Fruit fly (Drosophila melanogaster) whole organism, embryonic: Measurements from ENCODE around the gene CG12379.

Experiments
- Bgb ChIP-seq: fragments of 200-800 bp; sonication (Bioruptor generic); IDR thresholded peaks from 2 replicates; pipeline ENCODE4 v1.3.6; 2022; ENCODE audit warnings: missing biosample characterization, missing genetic modification characterization; ENCODE audit not compliant: partially characterized antibody
- CG10147 ChIP-seq: fragments of 200-800 bp; sonication (Bioruptor generic); optimal IDR thresholded peaks from 2 replicates; lab custom pipeline; 2019; ENCODE audit warnings: missing biosample characterization, mild to moderate bottlenecking, missing genetic modification characterization, moderate library complexity
- CG1024 ChIP-seq: fragments of 200-800 bp; sonication (Bioruptor generic); IDR thresholded peaks from 2 replicates; pipeline ENCODE4 v1.3.6; 2022; ENCODE audit warnings: missing biosample characterization, missing genetic modification characterization
- CG11695 ChIP-seq: fragments of 200-800 bp; sonication (Bioruptor generic); IDR thresholded peaks from 3 replicates; pipeline ENCODE4 v1.3.6; 2022; ENCODE audit warnings: missing biosample characterization, missing genetic modification characterization
- CG11723 ChIP-seq: fragments of 200-800 bp; sonication (Bioruptor generic); optimal IDR thresholded peaks from 2 replicates; lab custom pipeline; 2017; ENCODE audit warnings: missing biosample characterization, mild to moderate bottlenecking, missing genetic modification characterization
- CG12219 ChIP-seq: fragments of 200-800 bp; sonication (Bioruptor generic); optimal IDR thresholded peaks from 3 replicates; lab custom pipeline; 2018; ENCODE audit warnings: missing biosample characterization, mild to moderate bottlenecking, missing genetic modification characterization
- CG13296 ChIP-seq: fragments of 200-800 bp; sonication (Bioruptor generic); optimal IDR thresholded peaks from 3 replicates; lab custom pipeline; 2018; ENCODE audit warnings: missing biosample characterization, mild to moderate bottlenecking, missing genetic modification characterization
- CG14667 ChIP-seq: fragments of 200-800 bp; sonication (Bioruptor generic); IDR thresholded peaks from 2 replicates; pipeline ENCODE4 v1.3.6; 2022; ENCODE audit warnings: missing biosample characterization, missing genetic modification characterization
- CG14710 ChIP-seq: fragments of 200-800 bp; sonication (Bioruptor generic); optimal IDR thresholded peaks from 3 replicates; lab custom pipeline; 2019; ENCODE audit warnings: missing biosample characterization, mild to moderate bottlenecking, missing genetic modification characterization, moderate library complexity
- CG14965 ChIP-seq: fragments of 200-800 bp; sonication (Bioruptor generic); optimal IDR thresholded peaks from 2 replicates; lab custom pipeline; 2016; ENCODE audit warnings: missing biosample characterization, missing genetic modification characterization, borderline replicate concordance
- CG15073 ChIP-seq: fragments of 200-800 bp; sonication (Bioruptor generic); optimal IDR thresholded peaks from 2 replicates; lab custom pipeline; 2016; ENCODE audit warnings: missing biosample characterization, missing genetic modification characterization
- CG16813 ChIP-seq: fragments of 200-800 bp; sonication (Bioruptor generic); IDR thresholded peaks from 3 replicates; pipeline ENCODE4 v1.3.6; 2022; ENCODE audit warnings: missing biosample characterization, missing genetic modification characterization; ENCODE audit not compliant: partially characterized antibody
- CG17912 ChIP-seq: fragments of 200-800 bp; sonication (Bioruptor generic); optimal IDR thresholded peaks from 2 replicates; lab custom pipeline; 2018; ENCODE audit warnings: missing biosample characterization, mild to moderate bottlenecking, missing genetic modification characterization
- CG2875 ChIP-seq: fragments of 200-800 bp; sonication (Bioruptor generic); optimal IDR thresholded peaks from 2 replicates; lab custom pipeline; 2017; ENCODE audit warnings: missing biosample characterization, mild to moderate bottlenecking, missing genetic modification characterization, missing genetic modification reagents
- CG31224 ChIP-seq: fragments of 200-800 bp; sonication (Bioruptor generic); IDR thresholded peaks from 2 replicates; pipeline ENCODE4 v1.3.6; 2022; ENCODE audit warnings: missing biosample characterization, missing genetic modification characterization
- CG6272 ChIP-seq: fragments of 200-800 bp; sonication (Bioruptor generic); IDR thresholded peaks from 2 replicates; pipeline ENCODE4 v1.3.6; 2022; ENCODE audit warnings: missing biosample characterization, missing genetic modification characterization
- CG7271 ChIP-seq: fragments of 200-800 bp; sonication (Bioruptor generic); optimal IDR thresholded peaks from 2 replicates; lab custom pipeline; 2018; ENCODE audit warnings: missing biosample characterization, mild to moderate bottlenecking, missing genetic modification characterization, moderate library complexity
- CG7928 ChIP-seq: fragments of 200-800 bp; sonication (Bioruptor generic); optimal IDR thresholded peaks from 2 replicates; lab custom pipeline; 2017; ENCODE audit warnings: missing biosample characterization, mild to moderate bottlenecking, missing genetic modification characterization
- CG8478 ChIP-seq: fragments of >200 bp; optimal IDR thresholded peaks from 2 replicates; lab custom pipeline; 2018
- CG9437 ChIP-seq: fragments of 200-800 bp; sonication (Bioruptor generic); optimal IDR thresholded peaks from 2 replicates; lab custom pipeline; 2018; ENCODE audit warnings: missing biosample characterization, mild to moderate bottlenecking, missing genetic modification characterization
- CHES-1-like ChIP-seq: fragments of 200-800 bp; sonication (Bioruptor generic); optimal IDR thresholded peaks from 2 replicates; lab custom pipeline; 2016; ENCODE audit warnings: missing biosample characterization, missing genetic modification characterization
- Dbx ChIP-seq: fragments of 200-800 bp; sonication (Bioruptor generic); IDR thresholded peaks from 3 replicates; pipeline ENCODE4 v1.3.6; 2022; ENCODE audit warnings: missing biosample characterization, missing genetic modification characterization
- Dip2 ChIP-seq: fragments of 200-800 bp; sonication (Bioruptor generic); IDR thresholded peaks from 2 replicates; pipeline ENCODE4 v1.3.6; 2022; ENCODE audit warnings: missing biosample characterization, missing genetic modification characterization
- ERR ChIP-seq: fragments of 200-800 bp; sonication (Bioruptor generic); optimal IDR thresholded peaks from 2 replicates; lab custom pipeline; 2016; ENCODE audit warnings: missing biosample characterization, missing genetic modification characterization
- Fer2 ChIP-seq: fragments of 200-800 bp; sonication (Bioruptor generic); optimal IDR thresholded peaks from 2 replicates; lab custom pipeline; 2018; ENCODE audit warnings: missing biosample characterization, mild to moderate bottlenecking, missing genetic modification characterization, moderate library complexity
- H2.0 ChIP-seq: fragments of 200-800 bp; sonication (Bioruptor generic); IDR thresholded peaks from 2 replicates; pipeline ENCODE4 v1.3.6; 2022; ENCODE audit warnings: missing biosample characterization, missing genetic modification characterization
- Meics ChIP-seq: fragments of 200-800 bp; sonication (Bioruptor generic); optimal IDR thresholded peaks from 2 replicates; lab custom pipeline; 2017; ENCODE audit warnings: missing biosample characterization, mild to moderate bottlenecking, missing genetic modification characterization
- Opbp ChIP-seq: fragments of 200-800 bp; sonication (Bioruptor generic); IDR thresholded peaks from 3 replicates; pipeline ENCODE4 v1.3.6; 2022; ENCODE audit warnings: missing biosample characterization, missing genetic modification characterization; ENCODE audit not compliant: partially characterized antibody
- PHDP ChIP-seq: fragments of 200-800 bp; sonication (Bioruptor generic); optimal IDR thresholded peaks from 3 replicates; lab custom pipeline; 2018; ENCODE audit warnings: missing biosample characterization, mild to moderate bottlenecking, missing genetic modification characterization, moderate library complexity
- Rx ChIP-seq: fragments of 200-800 bp; sonication (Bioruptor generic); IDR thresholded peaks from 2 replicates; pipeline ENCODE4 v1.3.6; 2022; ENCODE audit warnings: missing biosample characterization, missing genetic modification characterization
- Xbp1 ChIP-seq: fragments of 200-800 bp; sonication (Bioruptor generic); optimal IDR thresholded peaks from 3 replicates; lab custom pipeline; 2016; ENCODE audit warnings: missing biosample characterization, mild to moderate bottlenecking, missing genetic modification characterization
- Xrp1 ChIP-seq: fragments of 200-800 bp; sonication (Bioruptor generic); IDR thresholded peaks from 2 replicates; pipeline ENCODE4 v1.3.6; 2022; ENCODE audit warnings: missing biosample characterization, missing genetic modification characterization
- ac ChIP-seq: fragments of 200-800 bp; sonication (Bioruptor generic); optimal IDR thresholded peaks from 3 replicates; lab custom pipeline; 2017; ENCODE audit warnings: missing biosample characterization, mild to moderate bottlenecking, missing genetic modification characterization
- ato ChIP-seq: fragments of 200-800 bp; sonication (Bioruptor generic); IDR thresholded peaks from 2 replicates; pipeline ENCODE4 v1.3.6; 2022; ENCODE audit warnings: missing biosample characterization, missing genetic modification characterization; ENCODE audit not compliant: partially characterized antibody
- bcd ChIP-seq: fragments of 200-800 bp; sonication (Bioruptor generic); optimal IDR thresholded peaks from 2 replicates; lab custom pipeline; 2017; ENCODE audit warnings: missing biosample characterization, mild to moderate bottlenecking, missing genetic modification characterization
- crp ChIP-seq, 2 experiments: fragments of 200-800 bp; sonication (Bioruptor generic); optimal IDR thresholded peaks; 2 replicates in 1 of 2; 3 replicates in 1 of 2; lab custom pipeline; 2017; ENCODE audit warnings: missing biosample characterization in 2 of 2, missing genetic modification characterization in 2 of 2, mild to moderate bottlenecking in 1 of 2, moderate library complexity in 1 of 2
- en ChIP-seq: fragments of 200-800 bp; sonication (Bioruptor generic); optimal IDR thresholded peaks from 2 replicates; lab custom pipeline; 2016; ENCODE audit warnings: missing biosample characterization, missing genetic modification characterization
- fd102C ChIP-seq: fragments of 200-800 bp; sonication (Bioruptor generic); optimal IDR thresholded peaks from 2 replicates; lab custom pipeline; 2018; ENCODE audit warnings: missing biosample characterization, mild to moderate bottlenecking, missing genetic modification characterization, moderate library complexity
- fu2 ChIP-seq: fragments of 200-800 bp; sonication (Bioruptor generic); optimal IDR thresholded peaks from 2 replicates; lab custom pipeline; 2016; ENCODE audit warnings: missing biosample characterization, missing genetic modification characterization
- gcm ChIP-seq: fragments of 200-800 bp; sonication (Bioruptor generic); optimal IDR thresholded peaks from 2 replicates; lab custom pipeline; 2019; ENCODE audit warnings: missing biosample characterization, mild to moderate bottlenecking, missing genetic modification characterization, moderate library complexity
- gsb-n ChIP-seq: fragments of 200-800 bp; sonication (Bioruptor generic); optimal IDR thresholded peaks from 3 replicates; lab custom pipeline; 2018; ENCODE audit warnings: missing biosample characterization, mild to moderate bottlenecking, missing genetic modification characterization
- h ChIP-seq: fragments of >200 bp; optimal IDR thresholded peaks from 2 replicates; lab custom pipeline; 2017
- nerfin-2 ChIP-seq: fragments of 200-800 bp; sonication (Bioruptor generic); IDR thresholded peaks from 2 replicates; pipeline ENCODE4 v1.3.6; 2022; ENCODE audit warnings: missing biosample characterization, missing genetic modification characterization; ENCODE audit not compliant: partially characterized antibody
- repo ChIP-seq: fragments of 200-800 bp; sonication (Bioruptor generic); optimal IDR thresholded peaks from 2 replicates; lab custom pipeline; 2016; ENCODE audit warnings: missing biosample characterization, missing genetic modification characterization
- ro ChIP-seq: fragments of 200-800 bp; sonication (Bioruptor generic); IDR thresholded peaks from 2 replicates; pipeline ENCODE4 v1.3.6; 2022; ENCODE audit warnings: missing biosample characterization, missing genetic modification characterization
- z ChIP-seq: fragments of 200-800 bp; sonication (Bioruptor generic); IDR thresholded peaks from 3 replicates; pipeline ENCODE4 v1.3.6; 2022; ENCODE audit warnings: missing biosample characterization, missing genetic modification characterization

Gene CG12379

DNA sequence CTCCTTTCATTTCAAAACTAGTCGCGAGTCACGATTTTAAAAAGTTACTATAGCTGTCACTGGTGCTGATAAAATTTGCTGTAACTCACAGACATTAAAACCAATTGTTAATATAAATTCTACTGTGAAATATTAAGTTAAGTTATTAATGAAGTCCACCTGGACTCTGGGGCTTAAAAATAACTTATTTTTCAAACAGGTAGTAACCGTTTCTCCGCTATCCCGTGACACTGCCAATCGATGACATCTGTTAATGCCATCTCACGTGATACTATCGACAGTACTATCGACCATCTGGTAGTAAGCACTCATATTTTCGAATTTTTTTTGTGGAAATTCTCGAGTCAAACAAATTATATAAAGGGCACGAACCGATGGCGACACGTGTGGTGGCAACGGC lies at the start of gene CG12379, which contains the start of gene MagR (continued):
- TF ChIP-seq crp (GFP tag; optimal IDR thresholded peaks at IDR 0.05; lab: Kevin White, UChicago): peak; percentile 25 to 82
- peak; percentile 67 for TF ChIP-seq Opbp (GFP tag; lab: Robert Waterston, UW)
- no peak for TF ChIP-seq CG11695 (GFP tag; lab: Robert Waterston, UW)
- TF ChIP-seq h (lab: Kevin White, UChicago): no peak
- no peak for TF ChIP-seq gcm (GFP tag; lab: Kevin White, UChicago)
- TF ChIP-seq CG7271 (tag; lab: Kevin White, UChicago): no peak
- TF ChIP-seq ac (GFP tag; lab: Kevin White, UChicago): no peak
- peak; percentile 49 for TF ChIP-seq CG6272 (GFP tag; lab: Robert Waterston, UW)
- TF ChIP-seq Dbx (GFP tag; lab: Robert Waterston, UW): peak; percentile 61
- TF ChIP-seq ato (GFP tag; lab: Robert Waterston, UW): 0 out of 2 replicates have a peak, but pooled peaks have one; percentile 31
- TF ChIP-seq CG14667: no peak
- no peak for TF ChIP-seq CG14965 (GFP tag; lab: Kevin White, UChicago)
- peak; percentile 62 for TF ChIP-seq nerfin-2 (GFP tag; lab: Robert Waterston, UW)
- TF ChIP-seq Bgb (GFP tag; lab: Robert Waterston, UW): peak; percentile 61; the same call in 1 of the 2 replicates
- TF ChIP-seq CG10147 (GFP tag; lab: Kevin White, UChicago): peak; percentile 69
- TF ChIP-seq Xbp1 (GFP tag; lab: Kevin White, UChicago): peak; percentile 56
- peak; percentile 64 for TF ChIP-seq CG13296 (GFP tag; lab: Kevin White, UChicago)
- no peak for TF ChIP-seq CG12219
- no peak for TF ChIP-seq CG1024 (GFP tag; lab: Robert Waterston, UW)
- TF ChIP-seq fd102C (GFP tag; lab: Kevin White, UChicago): no peak
- peak; percentile 10 for TF ChIP-seq CG7928 (GFP tag; lab: Kevin White, UChicago)
- peak; percentile 48 for TF ChIP-seq CHES-1-like (GFP tag; lab: Kevin White, UChicago)
- TF ChIP-seq CG16813 (GFP tag; lab: Robert Waterston, UW): peak; percentile 87
- TF ChIP-seq PHDP: peak; percentile 30
- TF ChIP-seq fu2 (GFP tag; lab: Kevin White, UChicago): peak; percentile 27
- TF ChIP-seq CG11723 (GFP tag; lab: Kevin White, UChicago): no peak
- TF ChIP-seq bcd: no peak
- TF ChIP-seq Dip2 (GFP tag; lab: Robert Waterston, UW): no peak
- TF ChIP-seq CG31224 (GFP tag; lab: Robert Waterston, UW): peak; percentile 49; the same call in 1 of the 2 replicates
- TF ChIP-seq Fer2 (tag; lab: Kevin White, UChicago): peak; percentile 57

DNA sequence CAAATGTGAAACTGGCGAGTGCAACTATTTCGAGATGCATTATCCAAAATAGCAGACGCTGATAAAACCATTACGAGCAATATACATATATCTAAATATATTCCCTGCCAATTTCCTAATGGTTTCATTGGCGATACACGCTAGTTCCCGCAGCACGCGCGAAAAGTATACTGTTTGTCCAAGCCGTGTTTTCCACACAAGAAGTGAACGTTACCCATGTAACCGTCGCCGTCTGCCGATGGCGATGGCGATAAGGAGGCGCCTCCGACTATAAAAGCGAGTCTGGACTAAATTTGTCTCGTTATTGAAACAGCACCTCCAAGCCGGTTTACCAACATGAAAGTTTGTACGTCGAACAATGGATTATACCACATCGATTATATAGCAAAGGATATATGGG lies 45.0 kb upstream of the CG12379 start, which contains the start of gene CG43673:
CG43673 (plus strand) TSS at position 301 of the 400 bp plus-strand sequence.
- no peak for TF ChIP-seq gsb-n (tag; lab: Kevin White, UChicago)
- no peak for TF ChIP-seq Rx
- TF ChIP-seq ERR: no peak
- no peak for TF ChIP-seq CG14710 (tag; lab: Kevin White, UChicago)
- TF ChIP-seq CG2875 (GFP tag; lab: Kevin White, UChicago): no peak
- TF ChIP-seq Meics (GFP tag; lab: Kevin White, UChicago): no peak
- TF ChIP-seq Xrp1 (GFP tag; lab: Robert Waterston, UW): no peak
- TF ChIP-seq z (GFP tag; lab: Robert Waterston, UW): no peak
- TF ChIP-seq ro (GFP tag; lab: Robert Waterston, UW): no peak
- no peak for TF ChIP-seq CG8478 (lab: Kevin White, UChicago)
- TF ChIP-seq en: no peak
- TF ChIP-seq repo (GFP tag; lab: Kevin White, UChicago): no peak
- no peak for TF ChIP-seq CG15073
- no peak for TF ChIP-seq CG17912 (GFP tag; lab: Kevin White, UChicago)
- TF ChIP-seq CG7271 (tag; lab: Kevin White, UChicago): no peak
- TF ChIP-seq H2.0 (GFP tag; lab: Robert Waterston, UW): no peak
- TF ChIP-seq CG9437 (GFP tag; lab: Kevin White, UChicago): no peak
- TF ChIP-seq, all 482 proteins: peak for 0
